Worm (Caenorhabditis elegans): Measurements from ENCODE around the gene C06B8.7.

DNA sequence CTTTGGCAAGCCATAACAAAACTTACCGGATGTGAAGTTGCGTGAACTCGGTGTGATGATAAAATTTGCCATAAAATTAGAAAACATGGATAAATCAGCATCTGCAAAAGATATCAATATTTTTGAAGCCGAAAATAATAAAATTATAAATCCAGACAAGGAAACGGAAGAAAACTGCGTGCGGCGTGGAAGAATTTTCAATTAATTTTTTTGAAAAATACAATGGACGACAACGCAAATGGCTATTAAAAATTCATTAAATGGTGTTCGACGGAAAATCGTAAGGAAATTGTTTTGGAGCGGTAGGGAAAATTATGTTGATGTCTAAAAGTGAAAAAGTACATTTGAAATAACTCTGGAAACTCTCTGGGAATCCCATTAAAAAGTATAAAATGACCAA lies 60.5 kb downstream of the C06B8.7 start, which contains the start of gene acr-18:
- TF ChIP-seq tbx-37 (GFP tag; conservative IDR thresholded peaks at IDR 0.05) (no peak), hnd-1 (tag; optimal IDR thresholded peaks at IDR 0.05) (no peak), ama-1 (optimal IDR thresholded peaks at IDR 0.05) (no peak), F13C5.2 (tag; optimal IDR thresholded peaks at IDR 0.05) (no peak), hmg-4 (GFP tag; optimal IDR thresholded peaks at IDR 0.05) (no peak), tbx-11 (GFP tag; IDR thresholded peaks at IDR 0.05) (no peak), sea-1 (GFP tag; conservative IDR thresholded peaks at IDR 0.05) (no peak), pes-1 (GFP tag; IDR thresholded peaks at IDR 0.05) (no peak), flt-1 (GFP tag; IDR thresholded peaks at IDR 0.05) (no peak), ceh-13 (GFP tag; optimal IDR thresholded peaks at IDR 0.05) (no peak)
